Fruit fly (Drosophila melanogaster): ENCODE data around the gene CG34375.

dm6 chr3R:23030900-23031299 is 20.5 kb upstream of the CG34375 start:
- TF ChIP-seq CG32121 (GFP tag; IDR thresholded peaks at IDR 0.05) (no peak), CG12605 (GFP tag; IDR thresholded peaks at IDR 0.05) (no peak), gl (tag; optimal IDR thresholded peaks at IDR 0.05) (no peak), rn (GFP tag; IDR thresholded peaks at IDR 0.05) (no peak), CG10348 (GFP tag; IDR thresholded peaks at IDR 0.05) (no peak), Snoo (tag; optimal IDR thresholded peaks at IDR 0.05) (no peak), CG8159 (tag; optimal IDR thresholded peaks at IDR 0.05) (no peak), EcR (GFP tag; optimal IDR thresholded peaks at IDR 0.05) (no peak), CG14655 (GFP tag; optimal IDR thresholded peaks at IDR 0.05) (no peak), CG17806 (tag; optimal IDR thresholded peaks at IDR 0.05) (no peak)

Measured in whole organism, pupa.